Worm (Caenorhabditis elegans): ENCODE data around the gene prp-8.

prp-8 gene

ce11 chrIII:8133346-8133745, 30.8 kb upstream of the prp-8 start, which contains the start of gene C14B9.2:
TSS of gene C14B9.2 (plus strand) at chrIII:8133665.
- TF ChIP-seq daf-16 (GFP tag; optimal IDR thresholded peaks at IDR 0.05) (no peak), daf-16 (tag; optimal IDR thresholded peaks at IDR 0.05) (peak; percentile 78), mxl-3 (GFP tag; optimal IDR thresholded peaks at IDR 0.05) (peak; percentile 75), lin-15B (tag; optimal IDR thresholded peaks at IDR 0.05) (no peak), unc-39 (tag; optimal IDR thresholded peaks at IDR 0.05) (no peak), gei-8 (GFP tag; optimal IDR thresholded peaks at IDR 0.05) (no peak), ztf-11 (tag; optimal IDR thresholded peaks at IDR 0.05) (no peak), lsy-2 (tag; optimal IDR thresholded peaks at IDR 0.05) (peak in 1 of 2 experiments; percentile 16), nhr-28 (tag; optimal IDR thresholded peaks at IDR 0.05) (peak; percentile 54)

DNA sequence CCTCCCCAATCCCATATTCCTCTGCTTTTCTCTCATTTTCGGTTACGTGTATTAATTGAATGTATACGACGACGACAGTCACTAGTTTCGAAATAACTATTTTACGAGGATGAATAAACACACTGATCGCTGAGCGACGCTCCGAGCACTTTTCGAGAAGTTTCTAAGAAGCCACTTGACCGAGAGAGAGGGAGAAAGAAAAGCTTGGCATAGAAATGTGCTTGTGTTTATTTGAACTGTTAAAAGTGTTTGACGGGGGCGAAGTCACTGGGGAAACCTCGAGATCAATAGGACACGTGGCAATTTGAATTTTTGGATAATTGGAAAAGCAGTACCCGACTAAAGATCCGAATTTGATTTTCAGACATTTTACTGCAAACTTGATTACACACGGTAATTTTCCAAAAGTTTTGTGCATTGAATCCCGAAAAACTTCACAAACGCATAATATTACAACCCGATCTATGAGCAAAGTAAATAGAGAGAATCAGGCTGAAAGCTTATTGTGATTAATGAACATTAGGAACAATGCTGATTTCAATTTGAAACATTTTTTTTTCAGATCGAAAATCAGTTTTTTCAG, 27.6 kb upstream of the prp-8 start:
- TF ChIP-seq madf-5 (GFP tag; IDR thresholded peaks at IDR 0.05) (no peak), cey-2 (tag; optimal IDR thresholded peaks at IDR 0.05; ENCODE audit: borderline replicate concordance, insufficient read depth) (no peak), aha-1 (tag) (peak; percentile 89), zfp-3 (GFP tag; conservative IDR thresholded peaks at IDR 0.05) (no peak), skn-1 (tag; optimal IDR thresholded peaks at IDR 0.05) (no peak), ceh-32 (tag; optimal IDR thresholded peaks at IDR 0.05; ENCODE audit: poor library complexity) (no peak), pha-4 (GFP tag; IDR thresholded peaks at IDR 0.05) (peak; percentile 51; the same call in 1 of the 2 replicates), pha-4 (tag; optimal IDR thresholded peaks at IDR 0.05) (peak; percentile 78), ama-1 (optimal IDR thresholded peaks at IDR 0.05) (peak; percentile 51), daf-16 (GFP tag; optimal IDR thresholded peaks at IDR 0.05) (no peak), daf-16 (tag; optimal IDR thresholded peaks at IDR 0.05) (peak; percentile 40), dve-1 (tag; optimal IDR thresholded peaks at IDR 0.05; ENCODE audit: insufficient read depth) (peak; percentile 43), spr-1 (tag; optimal IDR thresholded peaks at IDR 0.05) (no peak), dmd-6 (GFP tag; IDR thresholded peaks at IDR 0.05) (no peak), nhr-111 (GFP tag; optimal IDR thresholded peaks at IDR 0.05) (no peak), nhr-102 (tag; optimal IDR thresholded peaks at IDR 0.05) (peak; percentile 4), rbr-2 (tag; optimal IDR thresholded peaks at IDR 0.05) (no peak), set-16 (GFP tag; IDR thresholded peaks at IDR 0.05) (no peak), zag-1 (tag; optimal IDR thresholded peaks at IDR 0.05) (no peak), lsy-2 (tag; optimal IDR thresholded peaks at IDR 0.05) (peak in 1 of 2 experiments; percentile 12), nhr-76 (tag; optimal IDR thresholded peaks at IDR 0.05) (no peak), vab-7 (GFP tag; IDR thresholded peaks at IDR 0.05) (no peak), nhr-237 (tag; optimal IDR thresholded peaks at IDR 0.05) (no peak), hlh-30 (tag; optimal IDR thresholded peaks at IDR 0.05; ENCODE audit: insufficient read depth) (peak; percentile 14), unc-62 (GFP tag; optimal IDR thresholded peaks at IDR 0.05 in 1 of 2) (peak in 1 of 2 experiments; percentile 86), unc-62 (tag; optimal IDR thresholded peaks at IDR 0.05) (no peak)

DNA sequence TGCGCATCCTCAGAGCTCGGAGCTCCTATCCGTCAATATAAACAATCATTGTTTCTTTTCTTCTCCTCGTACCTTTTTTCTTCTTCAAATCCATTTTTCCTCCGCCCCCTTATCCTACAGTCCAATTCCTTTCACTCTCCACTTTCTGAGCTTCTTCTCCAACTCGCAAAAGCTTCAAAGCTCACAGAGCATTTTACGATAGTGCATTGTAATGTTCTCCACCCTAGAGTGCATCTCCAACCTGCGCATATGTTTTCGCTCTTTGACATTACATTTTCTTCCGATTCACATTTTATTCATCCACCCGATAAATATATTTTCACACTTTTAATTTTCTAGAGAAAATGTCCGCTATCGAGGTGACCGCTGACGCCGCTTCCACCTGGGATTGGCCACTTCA, 26.4 kb upstream of the prp-8 start, which contains the start of gene hsp-12.2:
Gene hsp-12.2 (plus strand): TSS at position 301 of the 400 bp plus-strand sequence.
- TF ChIP-seq pha-4 (GFP tag; IDR thresholded peaks at IDR 0.05) (no peak), pha-4 (tag; optimal IDR thresholded peaks at IDR 0.05) (no peak), nhr-11 (tag; optimal IDR thresholded peaks at IDR 0.05) (no peak), ceh-32 (tag; optimal IDR thresholded peaks at IDR 0.05; ENCODE audit: poor library complexity) (no peak), lsy-2 (tag; optimal IDR thresholded peaks at IDR 0.05) (no peak), lin-38 (GFP tag; IDR thresholded peaks at IDR 0.05) (no peak), unc-39 (tag; optimal IDR thresholded peaks at IDR 0.05) (no peak), nhr-102 (tag; optimal IDR thresholded peaks at IDR 0.05) (no peak), nhr-42 (GFP tag; IDR thresholded peaks at IDR 0.05) (no peak), attf-4 (tag; optimal IDR thresholded peaks at IDR 0.05) (no peak)

DNA sequence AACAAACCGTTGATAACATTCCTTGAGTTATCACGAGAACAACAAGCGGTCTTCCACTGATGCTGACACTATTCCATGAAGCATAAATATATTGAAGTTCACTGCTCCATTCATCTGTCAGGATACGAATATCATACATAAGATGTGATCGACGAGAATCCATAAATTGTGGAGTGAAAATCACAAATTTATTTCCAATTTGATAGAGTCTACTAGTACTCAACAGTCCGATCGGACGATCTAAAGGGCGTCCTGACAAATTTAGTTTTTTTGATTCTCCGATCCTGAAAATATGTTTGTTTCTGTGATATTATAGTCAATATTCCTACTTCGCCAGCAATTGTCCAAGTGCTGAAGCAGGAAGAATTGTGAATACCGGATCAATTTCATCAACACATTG, 22.0 kb upstream of the prp-8 start:
- TF ChIP-seq nhr-111 (GFP tag; optimal IDR thresholded peaks at IDR 0.05) (no peak), zip-11 (GFP tag; IDR thresholded peaks at IDR 0.05) (no peak), aha-1 (tag) (peak; percentile 20), nhr-10 (tag; optimal IDR thresholded peaks at IDR 0.05) (no peak), rbr-2 (tag; optimal IDR thresholded peaks at IDR 0.05) (no peak), zag-1 (tag; optimal IDR thresholded peaks at IDR 0.05) (no peak), unc-62 (GFP tag; optimal IDR thresholded peaks at IDR 0.05 in 1 of 2) (peak in 1 of 2 experiments; percentile 96), unc-62 (tag; optimal IDR thresholded peaks at IDR 0.05) (no peak), unc-39 (tag; optimal IDR thresholded peaks at IDR 0.05) (no peak), Y5F2A.4 (GFP tag; optimal IDR thresholded peaks at IDR 0.05) (no peak), F10B5.3 (tag; optimal IDR thresholded peaks at IDR 0.05) (no peak)
